Worm (Caenorhabditis elegans) whole organism, late embryonic: ENCODE data around the gene tor-2.

Source experiments
- fax-1 ChIP-seq: sonication (generic microtip); optimal IDR thresholded peaks from 2 replicates; lab custom pipeline; 2016; ENCODE audit warnings: missing genotype, missing genetic modification characterization, missing compliant biosample characterization
- nhr-11 ChIP-seq: fragments of 150-350 bp; optimal IDR thresholded peaks from 2 replicates; lab custom pipeline; 2014; ENCODE audit warnings: missing biosample characterization, missing genetic modification characterization
- unc-86 ChIP-seq: sonication (generic microtip); optimal IDR thresholded peaks from 2 replicates; lab custom pipeline; 2016; ENCODE audit warnings: missing genetic modification characterization, missing compliant biosample characterization

ce11 chrIV:14032620-14033501, 48.9 kb upstream of the tor-2 start:
- no peak for TF ChIP-seq fax-1 (tag; lab: Kevin White, UChicago)
- no peak for TF ChIP-seq unc-86 (tag; lab: Kevin White, UChicago)
- TF ChIP-seq nhr-11 (tag; lab: Kevin White, UChicago), result no peak
